Fruit fly (Drosophila melanogaster) whole organism, wandering third instar larva: ENCODE data around the gene ear.
A peak's percentile ranks its signal among the peaks of the same experiment; 100 is the strongest.

ENCODE experiments used
- Abd-B ChIP-seq: fragments of >200 bp; optimal IDR thresholded peaks from 2 replicates; lab custom pipeline; 2017; ENCODE audit warnings: missing biosample characterization, missing genetic modification characterization
- CG32264 ChIP-seq: fragments of 200-800 bp; sonication (Bioruptor generic); optimal IDR thresholded peaks from 2 replicates; lab custom pipeline; 2016; ENCODE audit warnings: missing biosample characterization, missing genetic modification characterization
- CrebA ChIP-seq: fragments of 200-800 bp; sonication (Bioruptor generic); optimal IDR thresholded peaks from 2 replicates; lab custom pipeline; 2016; ENCODE audit warnings: missing biosample characterization, mild to moderate bottlenecking, missing genetic modification characterization, borderline replicate concordance
- Dfd ChIP-seq: fragments of >200 bp; optimal IDR thresholded peaks from 2 replicates; lab custom pipeline; 2017; ENCODE audit warnings: missing biosample characterization, missing genetic modification characterization
- Dif ChIP-seq: fragments of 200-275, 200-300 bp; sonication (Bioruptor generic); optimal IDR thresholded peaks from 2 replicates; lab custom pipeline; 2018; ENCODE audit warnings: missing biosample characterization, missing genetic modification characterization; ENCODE audit not compliant: partially characterized antibody
- GATAd ChIP-seq: sonication (Bioruptor generic); optimal IDR thresholded peaks from 2 replicates; lab custom pipeline; 2016; ENCODE audit warnings: missing biosample characterization, missing genetic modification characterization
- HLH106 ChIP-seq: fragments of 200-800 bp; optimal IDR thresholded peaks from 3 replicates; lab custom pipeline; 2019; ENCODE audit warnings: missing biosample characterization, mild to moderate bottlenecking, missing genetic modification characterization, moderate library complexity
- Hnf4 ChIP-seq: fragments of 200-800 bp; sonication (Bioruptor generic); optimal IDR thresholded peaks from 2 replicates; lab custom pipeline; 2016; ENCODE audit warnings: missing biosample characterization, mild to moderate bottlenecking, missing genetic modification characterization
- Hr78 ChIP-seq: fragments of >200 bp; optimal IDR thresholded peaks from 2 replicates; lab custom pipeline; 2017; ENCODE audit warnings: missing biosample characterization, missing genetic modification characterization
- Hr83 ChIP-seq: fragments of 200-300 bp; sonication (Bioruptor generic); optimal IDR thresholded peaks from 2 replicates; lab custom pipeline; 2016; ENCODE audit warnings: missing biosample characterization, mild to moderate bottlenecking, missing genetic modification characterization, moderate library complexity; ENCODE audit not compliant: poor library complexity, severe bottlenecking
- Jra ChIP-seq: sonication (Bioruptor generic); optimal IDR thresholded peaks from 2 replicates; lab custom pipeline; 2016; ENCODE audit warnings: missing biosample characterization, missing genetic modification characterization
- Mio ChIP-seq: sonication (Bioruptor generic); optimal IDR thresholded peaks from 2 replicates; lab custom pipeline; 2016; ENCODE audit warnings: missing biosample characterization, missing genetic modification characterization
- Myc ChIP-seq: fragments of >200 bp; optimal IDR thresholded peaks from 2 replicates; lab custom pipeline; 2017
- N ChIP-seq: fragments of >200 bp; optimal IDR thresholded peaks from 2 replicates; lab custom pipeline; 2018; ENCODE audit warnings: missing biosample characterization, missing external identifiers, missing genetic modification characterization
- OdsH ChIP-seq: fragments of 200-800 bp; sonication (Bioruptor generic); optimal IDR thresholded peaks from 2 replicates; lab custom pipeline; 2016; ENCODE audit warnings: missing biosample characterization, mild to moderate bottlenecking, missing genetic modification characterization
- Rel ChIP-seq, 2 experiments: fragments of 200-800 bp; sonication (Bioruptor generic) in 1 of 2; optimal IDR thresholded peaks; 2 replicates in 1 of 2; 3 replicates in 1 of 2; lab custom pipeline; 2016 to 2019; ENCODE audit warnings: mild to moderate bottlenecking in 2 of 2, missing biosample characterization in 2 of 2, missing genetic modification characterization in 2 of 2, moderate library complexity in 1 of 2
- Sp1 ChIP-seq: fragments of 200-800 bp; sonication (Bioruptor generic); optimal IDR thresholded peaks from 3 replicates; lab custom pipeline; 2019; ENCODE audit warnings: missing biosample characterization, mild to moderate bottlenecking, missing genetic modification characterization, moderate library complexity
- Vsx2 ChIP-seq: fragments of 200-300, 225-300 bp; sonication (Bioruptor generic); optimal IDR thresholded peaks from 2 replicates; lab custom pipeline; 2018; ENCODE audit warnings: missing biosample characterization, missing genetic modification characterization; ENCODE audit not compliant: partially characterized antibody
- br ChIP-seq: fragments of 200-800 bp; sonication (Bioruptor generic); optimal IDR thresholded peaks from 2 replicates; lab custom pipeline; 2016; ENCODE audit warnings: missing biosample characterization, missing genetic modification characterization
- brk ChIP-seq: fragments of 200-800 bp; sonication (Bioruptor generic); optimal IDR thresholded peaks from 2 replicates; lab custom pipeline; 2016; ENCODE audit warnings: missing biosample characterization, mild to moderate bottlenecking, missing genetic modification characterization
- dl ChIP-seq, 2 experiments: fragments of 175-275, 200-275 bp in 1 of 2; fragments of 200-275 bp in 1 of 2; sonication (Bioruptor generic); optimal IDR thresholded peaks; lab custom pipeline; 2018; ENCODE audit warnings: mild to moderate bottlenecking in 2 of 2, missing biosample characterization in 2 of 2, missing genetic modification characterization in 2 of 2, moderate library complexity in 2 of 2; ENCODE audit not compliant: partially characterized antibody in 2 of 2, insufficient read depth in 1 of 2
- dmrt93B ChIP-seq: fragments of 200-800 bp; sonication (Bioruptor generic); optimal IDR thresholded peaks from 2 replicates; lab custom pipeline; 2018; ENCODE audit warnings: missing biosample characterization, mild to moderate bottlenecking, missing genetic modification characterization
- dsf ChIP-seq: sonication (Bioruptor generic); optimal IDR thresholded peaks from 2 replicates; lab custom pipeline; 2016; ENCODE audit warnings: missing biosample characterization, missing genetic modification characterization, borderline replicate concordance
- ey ChIP-seq: fragments of 200-800 bp; sonication (Bioruptor generic); optimal IDR thresholded peaks from 2 replicates; lab custom pipeline; 2016; ENCODE audit warnings: missing biosample characterization, missing genetic modification characterization
- foxo ChIP-seq, 2 experiments: fragments of 200-800 bp; sonication (Bioruptor generic); optimal IDR thresholded peaks; 2 replicates in 1 of 2; 3 replicates in 1 of 2; lab custom pipeline; 2016 to 2017; ENCODE audit warnings: missing biosample characterization in 2 of 2, missing genetic modification characterization in 2 of 2
- fru ChIP-seq: fragments of 200-800 bp; sonication (Bioruptor generic); optimal IDR thresholded peaks from 3 replicates; lab custom pipeline; 2016; ENCODE audit warnings: missing biosample characterization, mild to moderate bottlenecking, missing genetic modification characterization
- h ChIP-seq: fragments of 200-800 bp; sonication (Bioruptor generic); optimal IDR thresholded peaks from 3 replicates; lab custom pipeline; 2016; ENCODE audit warnings: missing biosample characterization, mild to moderate bottlenecking, missing genetic modification characterization
- jim ChIP-seq: fragments of 175-275, 200-325 bp; sonication (Bioruptor generic); optimal IDR thresholded peaks from 2 replicates; lab custom pipeline; 2016; ENCODE audit warnings: missing biosample characterization, mild to moderate bottlenecking, missing genetic modification characterization
- lola ChIP-seq: fragments of >200 bp; optimal IDR thresholded peaks from 2 replicates; lab custom pipeline; 2017; ENCODE audit warnings: missing biosample characterization, missing genetic modification characterization
- pan ChIP-seq: fragments of >200 bp; optimal IDR thresholded peaks from 2 replicates; lab custom pipeline; 2017
- psq ChIP-seq: fragments of 200-800 bp; sonication (Bioruptor generic); optimal IDR thresholded peaks from 3 replicates; lab custom pipeline; 2017; ENCODE audit warnings: missing biosample characterization, mild to moderate bottlenecking, missing genetic modification characterization, moderate library complexity
- rgr ChIP-seq: fragments of 200-800 bp; sonication (Bioruptor generic); optimal IDR thresholded peaks from 3 replicates; lab custom pipeline; 2016; ENCODE audit warnings: missing biosample characterization, mild to moderate bottlenecking, missing genetic modification characterization
- sage ChIP-seq: fragments of 200-800 bp; sonication (Bioruptor generic); optimal IDR thresholded peaks from 2 replicates; lab custom pipeline; 2016; ENCODE audit warnings: missing biosample characterization, mild to moderate bottlenecking, missing genetic modification characterization
- sv ChIP-seq: fragments of 200-800 bp; sonication (Bioruptor generic); optimal IDR thresholded peaks from 3 replicates; lab custom pipeline; 2016; ENCODE audit warnings: missing biosample characterization, missing genetic modification characterization
- tai ChIP-seq: sonication (Bioruptor generic); optimal IDR thresholded peaks from 2 replicates; lab custom pipeline; 2016; ENCODE audit warnings: missing biosample characterization, missing genetic modification characterization
- usp ChIP-seq: fragments of >200 bp; optimal IDR thresholded peaks from 2 replicates; lab custom pipeline; 2017; ENCODE audit warnings: missing biosample characterization, missing genetic modification characterization
- woc ChIP-seq: sonication (Bioruptor generic); optimal IDR thresholded peaks from 2 replicates; lab custom pipeline; 2016; ENCODE audit warnings: missing biosample characterization, mild to moderate bottlenecking, missing genetic modification characterization

Gene ear

dm6 chr3R:15291551-15292223 is 28.9 kb upstream of the ear start:
- TF ChIP-seq CrebA (GFP tag; lab: Kevin White, UChicago) (no peak), pan (lab: Kevin White, UChicago) (no peak), CG32264 (GFP tag; lab: Kevin White, UChicago) (no peak), lola (GFP tag; lab: Kevin White, UChicago) (no peak), Vsx2 (peak; percentile 70), rgr (GFP tag; lab: Kevin White, UChicago) (peak; percentile 8), N (GFP tag; lab: Kevin White, UChicago) (no peak), Dif (GFP tag; lab: Kevin White, UChicago) (peak; percentile 90), psq (GFP tag; lab: Kevin White, UChicago) (peak; percentile 64), Hr83 (GFP tag; lab: Kevin White, UChicago) (no peak), Hnf4 (GFP tag; lab: Kevin White, UChicago) (no peak), sv (GFP tag; lab: Kevin White, UChicago) (no peak), HLH106 (no peak), jim (GFP tag; lab: Kevin White, UChicago) (no peak), dl (GFP tag; optimal IDR thresholded peaks at IDR 0.05; lab: Kevin White, UChicago; ENCODE audit: insufficient read depth in 1 of 2, partially characterized antibody in 2 of 2) (peak; percentile 86 to 92), GATAd (GFP tag; lab: Kevin White, UChicago) (no peak), Sp1 (GFP tag; lab: Kevin White, UChicago) (peak; percentile 34), brk (GFP tag; lab: Kevin White, UChicago) (no peak), h (peak; percentile 24), woc (GFP tag; lab: Kevin White, UChicago) (no peak), dmrt93B (GFP tag; lab: Kevin White, UChicago) (no peak), OdsH (GFP tag; lab: Kevin White, UChicago) (peak; percentile 32), Hr78 (no peak)

DNA sequence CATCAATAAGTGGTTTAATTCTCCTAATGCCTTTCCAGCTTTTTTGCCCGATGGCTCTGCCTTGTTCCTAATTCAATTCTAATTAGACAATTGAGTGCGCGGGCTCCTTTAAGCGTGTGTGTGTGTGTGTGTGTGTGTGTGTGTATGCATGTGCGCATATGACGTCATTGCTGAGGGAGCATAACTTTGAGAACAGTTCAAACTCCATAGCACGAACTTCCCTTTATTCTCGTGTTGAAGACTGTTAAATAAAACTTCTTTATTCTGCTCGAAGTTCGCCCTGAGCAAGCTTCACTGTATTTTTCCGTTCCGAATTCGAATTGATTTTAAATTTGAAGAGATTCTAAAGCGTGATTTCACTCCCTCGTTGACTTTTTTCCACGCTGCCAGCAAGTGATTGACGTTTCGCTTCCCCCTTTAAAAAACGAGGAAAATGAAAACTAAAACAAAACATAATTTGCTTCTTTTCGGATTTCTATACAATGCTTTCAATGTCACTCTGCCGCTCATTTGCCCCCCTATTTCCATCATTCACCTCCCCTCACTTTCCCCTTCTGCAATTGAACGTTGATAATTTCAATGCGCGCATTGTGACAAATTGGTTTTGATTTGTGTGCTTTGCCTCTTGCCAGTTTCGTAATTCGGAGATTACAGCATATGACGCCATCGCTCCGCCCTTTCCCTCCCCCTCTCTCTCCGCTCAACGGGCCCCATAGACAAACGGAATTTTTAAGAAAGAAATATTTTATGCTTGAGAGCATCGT is 28.1 kb upstream of the ear start:
- TF ChIP-seq Dfd (GFP tag; lab: Kevin White, UChicago) = peak; percentile 94
- TF ChIP-seq Sp1 (GFP tag; lab: Kevin White, UChicago) = no peak
- peak in 1 of 2 experiments; percentile 40 for TF ChIP-seq foxo (GFP tag; optimal IDR thresholded peaks at IDR 0.05; lab: Kevin White, UChicago)
- TF ChIP-seq, all 38 proteins: peak for 2

DNA sequence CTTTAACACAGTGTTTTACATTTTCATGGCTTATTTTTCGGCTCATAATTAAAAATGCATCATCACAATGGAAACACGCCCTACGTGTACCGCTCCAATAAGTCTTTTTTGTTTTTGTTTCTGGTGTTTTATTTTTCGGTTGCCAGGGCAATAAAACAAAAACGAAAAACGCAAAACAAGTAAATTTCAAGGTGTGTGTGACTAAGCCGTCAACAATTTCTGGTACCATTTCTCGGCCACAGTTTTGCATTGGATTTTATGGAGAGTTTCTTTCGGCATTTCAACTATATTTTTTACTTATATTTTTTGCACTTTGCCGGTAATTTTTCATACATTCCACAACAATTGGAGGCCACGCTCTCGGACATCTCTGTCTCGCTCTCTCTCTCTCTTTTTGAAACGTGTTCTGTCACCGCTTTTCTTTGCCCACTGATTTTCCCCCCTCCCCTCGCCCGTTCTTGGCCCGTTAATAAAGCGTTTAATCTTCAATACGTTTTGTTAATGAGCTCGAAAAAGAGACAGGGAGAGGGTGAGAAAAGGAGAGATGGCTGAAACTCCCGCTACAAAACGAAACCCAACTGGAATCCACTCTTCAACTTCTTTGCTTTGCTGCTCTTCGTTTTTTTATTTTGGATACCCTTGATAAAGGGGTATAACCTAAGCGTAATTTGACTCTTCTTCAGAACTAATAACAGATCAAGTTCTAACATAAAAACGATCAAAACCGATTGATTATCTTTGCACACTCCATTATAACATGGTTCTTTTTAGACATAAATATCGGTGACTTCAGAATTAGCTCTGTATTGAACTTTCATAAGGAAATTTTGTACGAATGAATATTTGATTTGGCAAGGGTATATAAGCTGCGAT is 27.3 kb upstream of the ear start:
- TF ChIP-seq Myc = no peak
- TF ChIP-seq Hr78 = no peak
- no peak for TF ChIP-seq sv (GFP tag; lab: Kevin White, UChicago)
- no peak for TF ChIP-seq Vsx2
- TF ChIP-seq CG32264 (GFP tag; lab: Kevin White, UChicago) = no peak
- peak; percentile 56 for TF ChIP-seq OdsH (GFP tag; lab: Kevin White, UChicago)
- TF ChIP-seq h = peak; percentile 59
- no peak for TF ChIP-seq sage (GFP tag; lab: Kevin White, UChicago)
- TF ChIP-seq brk (GFP tag; lab: Kevin White, UChicago) = no peak
- TF ChIP-seq rgr (GFP tag; lab: Kevin White, UChicago) = no peak
- TF ChIP-seq fru (GFP tag; lab: Kevin White, UChicago) = peak; percentile 45
- TF ChIP-seq lola (GFP tag; lab: Kevin White, UChicago) = no peak
- TF ChIP-seq Abd-B = no peak
- peak; percentile 52 for TF ChIP-seq ey (GFP tag; lab: Kevin White, UChicago)
- no peak for TF ChIP-seq Mio (GFP tag; lab: Kevin White, UChicago)
- no peak for TF ChIP-seq pan (lab: Kevin White, UChicago)
- no peak for TF ChIP-seq N (GFP tag; lab: Kevin White, UChicago)
- no peak for TF ChIP-seq Hnf4 (GFP tag; lab: Kevin White, UChicago)
- TF ChIP-seq dmrt93B (GFP tag; lab: Kevin White, UChicago) = no peak
- TF ChIP-seq woc (GFP tag; lab: Kevin White, UChicago) = peak; percentile 85
- TF ChIP-seq Sp1 (GFP tag; lab: Kevin White, UChicago) = peak; percentile 58
- TF ChIP-seq Dfd (GFP tag; lab: Kevin White, UChicago) = no peak
- TF ChIP-seq HLH106 = peak; percentile 27
- TF ChIP-seq Hr83 (GFP tag; lab: Kevin White, UChicago) = no peak
- no peak for TF ChIP-seq CrebA (GFP tag; lab: Kevin White, UChicago)
- no peak for TF ChIP-seq dl (GFP tag; optimal IDR thresholded peaks at IDR 0.05; lab: Kevin White, UChicago; ENCODE audit: insufficient read depth in 1 of 2, partially characterized antibody in 2 of 2)
- TF ChIP-seq GATAd (GFP tag; lab: Kevin White, UChicago) = no peak
- TF ChIP-seq br (GFP tag; lab: Kevin White, UChicago) = peak; percentile 30
- no peak for TF ChIP-seq tai (GFP tag; lab: Kevin White, UChicago)
- TF ChIP-seq dsf (GFP tag; lab: Kevin White, UChicago) = no peak
- TF ChIP-seq Rel (GFP tag; optimal IDR thresholded peaks at IDR 0.05; lab: Kevin White, UChicago) = peak; percentile 13
- TF ChIP-seq Rel (tag; optimal IDR thresholded peaks at IDR 0.05; lab: Kevin White, UChicago) = no peak
- peak in 1 of 2 experiments; percentile 55 for TF ChIP-seq foxo (GFP tag; optimal IDR thresholded peaks at IDR 0.05; lab: Kevin White, UChicago)
- no peak for TF ChIP-seq usp (GFP tag; lab: Kevin White, UChicago)
- peak; percentile 75 for TF ChIP-seq psq (GFP tag; lab: Kevin White, UChicago)
- TF ChIP-seq Jra (GFP tag; lab: Kevin White, UChicago) = no peak
